Fruit fly (Drosophila melanogaster) whole organism, embryonic: Measurements from ENCODE around the gene CG43059.

ENCODE experiments used
- Asciz ChIP-seq: fragments of 200-800 bp; sonication (Bioruptor generic); optimal IDR thresholded peaks from 2 replicates; lab custom pipeline; 2017; ENCODE audit warnings: missing biosample characterization, mild to moderate bottlenecking, missing genetic modification characterization, missing genetic modification reagents
- Bgb ChIP-seq: fragments of 200-800 bp; sonication (Bioruptor generic); IDR thresholded peaks from 2 replicates; pipeline ENCODE4 v1.3.6; 2022; ENCODE audit warnings: missing biosample characterization, missing genetic modification characterization; ENCODE audit not compliant: partially characterized antibody
- Bteb2 ChIP-seq: fragments of 200-800 bp; sonication (Bioruptor generic); optimal IDR thresholded peaks from 2 replicates; lab custom pipeline; 2016; ENCODE audit warnings: missing biosample characterization, missing genetic modification characterization
- CG11504 ChIP-seq: fragments of 200-800 bp; sonication (Bioruptor generic); optimal IDR thresholded peaks from 3 replicates; lab custom pipeline; 2019; ENCODE audit warnings: missing biosample characterization, mild to moderate bottlenecking, missing genetic modification characterization, moderate library complexity
- CG13424 ChIP-seq: fragments of 200-800 bp; sonication (Bioruptor generic); optimal IDR thresholded peaks from 2 replicates; lab custom pipeline; 2019; ENCODE audit warnings: missing biosample characterization, mild to moderate bottlenecking, missing genetic modification characterization, moderate library complexity
- CG13775 ChIP-seq: fragments of 200-800 bp; sonication (Bioruptor generic); optimal IDR thresholded peaks from 3 replicates; lab custom pipeline; 2017; ENCODE audit warnings: missing biosample characterization, mild to moderate bottlenecking, missing genetic modification characterization
- CG3163 ChIP-seq: fragments of 200-800 bp; sonication (Bioruptor generic); optimal IDR thresholded peaks from 3 replicates; lab custom pipeline; 2016; ENCODE audit warnings: missing biosample characterization, missing genetic modification characterization
- CG32532 ChIP-seq: fragments of 200-800 bp; sonication (Bioruptor generic); IDR thresholded peaks from 2 replicates; pipeline ENCODE4 v1.3.6; 2022; ENCODE audit warnings: missing biosample characterization, missing genetic modification characterization
- CG42726 ChIP-seq: fragments of 200-800 bp; sonication (Bioruptor generic); IDR thresholded peaks from 2 replicates; pipeline ENCODE4 v1.3.6; 2022; ENCODE audit warnings: missing biosample characterization, missing genetic modification characterization; ENCODE audit not compliant: partially characterized antibody
- CG4282 ChIP-seq: fragments of 200-800 bp; sonication (Bioruptor generic); optimal IDR thresholded peaks from 2 replicates; lab custom pipeline; 2016; ENCODE audit warnings: missing biosample characterization, missing genetic modification characterization
- CG43689 ChIP-seq: fragments of 200-800 bp; sonication (Bioruptor generic); IDR thresholded peaks from 2 replicates; pipeline ENCODE4 v1.3.6; 2022; ENCODE audit warnings: missing biosample characterization, missing genetic modification characterization
- CG4617 ChIP-seq: fragments of 200-800 bp; sonication (Bioruptor generic); optimal IDR thresholded peaks from 3 replicates; lab custom pipeline; 2016; ENCODE audit warnings: missing biosample characterization, missing genetic modification characterization, borderline replicate concordance
- CG4820 ChIP-seq: fragments of 200-800 bp; sonication (Bioruptor generic); optimal IDR thresholded peaks from 3 replicates; lab custom pipeline; 2016; ENCODE audit warnings: missing biosample characterization, missing genetic modification characterization
- CG6175 ChIP-seq: fragments of 200-800 bp; sonication (Bioruptor generic); IDR thresholded peaks from 3 replicates; pipeline ENCODE4 v1.3.6; 2022; ENCODE audit warnings: missing biosample characterization, missing genetic modification characterization
- CG6683 ChIP-seq: fragments of 200-800 bp; sonication (Bioruptor generic); optimal IDR thresholded peaks from 2 replicates; lab custom pipeline; 2017; ENCODE audit warnings: missing biosample characterization, mild to moderate bottlenecking, missing genetic modification characterization, missing genetic modification reagents
- CG6813 ChIP-seq: fragments of 200-800 bp; sonication (Bioruptor generic); optimal IDR thresholded peaks from 2 replicates; lab custom pipeline; 2017; ENCODE audit warnings: missing biosample characterization, missing genetic modification characterization, mild to moderate bottlenecking, moderate library complexity, missing genetic modification reagents
- CG7357 ChIP-seq: fragments of 200-800 bp; sonication (Bioruptor generic); IDR thresholded peaks from 3 replicates; pipeline ENCODE4 v1.3.6; 2022; ENCODE audit warnings: missing biosample characterization, missing genetic modification characterization
- CG8765 ChIP-seq: fragments of 200-800 bp; sonication (Bioruptor generic); IDR thresholded peaks from 2 replicates; pipeline ENCODE4 v1.3.6; 2022; ENCODE audit warnings: missing biosample characterization, missing genetic modification characterization
- CG9932 ChIP-seq: fragments of 200-800 bp; sonication (Bioruptor generic); IDR thresholded peaks from 2 replicates; pipeline ENCODE4 v1.3.6; 2022; ENCODE audit warnings: missing biosample characterization, missing genetic modification characterization
- D ChIP-seq, 2 experiments: fragments of 200-800 bp in 1 of 2; fragments of >200 bp in 1 of 2; sonication (Bioruptor generic) in 1 of 2; optimal IDR thresholded peaks; 2 replicates in 1 of 2; 3 replicates in 1 of 2; lab custom pipeline; 2017; ENCODE audit warnings: mild to moderate bottlenecking in 1 of 2, missing biosample characterization in 1 of 2, missing genetic modification characterization in 1 of 2, missing genetic modification reagents in 1 of 2
- Drgx ChIP-seq: fragments of 200-800 bp; sonication (Bioruptor generic); IDR thresholded peaks from 2 replicates; pipeline ENCODE4 v1.3.6; 2022; ENCODE audit warnings: missing biosample characterization, missing genetic modification characterization
- ERR ChIP-seq: fragments of 200-800 bp; sonication (Bioruptor generic); optimal IDR thresholded peaks from 2 replicates; lab custom pipeline; 2016; ENCODE audit warnings: missing biosample characterization, missing genetic modification characterization
- Eip74EF ChIP-seq, 2 experiments: fragments of 200-800 bp in 1 of 2; fragments of >200 bp in 1 of 2; sonication (Bioruptor generic) in 1 of 2; optimal IDR thresholded peaks; 2 replicates each; lab custom pipeline; 2017 to 2019; ENCODE audit warnings: missing biosample characterization in 2 of 2, missing genetic modification characterization in 2 of 2, mild to moderate bottlenecking in 1 of 2, moderate library complexity in 1 of 2
- Ets65A ChIP-seq: fragments of 200-800 bp; sonication (Bioruptor generic); peaks from one replicate; lab custom pipeline; 2016; ENCODE audit warnings: missing biosample characterization, missing genetic modification characterization
- Hey ChIP-seq: fragments of 200-800 bp; sonication (Bioruptor generic); optimal IDR thresholded peaks from 3 replicates; lab custom pipeline; 2018; ENCODE audit warnings: missing biosample characterization, mild to moderate bottlenecking, missing genetic modification characterization
- NFAT ChIP-seq: fragments of 200-800 bp; sonication (Bioruptor generic); IDR thresholded peaks from 2 replicates; pipeline ENCODE4 v1.3.6; 2022; ENCODE audit warnings: missing biosample characterization, missing genetic modification characterization
- Poxn ChIP-seq: fragments of 200-800 bp; sonication (Bioruptor generic); IDR thresholded peaks from 2 replicates; pipeline ENCODE4 v1.3.6; 2022; ENCODE audit warnings: missing biosample characterization, missing genetic modification characterization
- Sox100B ChIP-seq: fragments of 200-800 bp; sonication (Bioruptor generic); optimal IDR thresholded peaks from 3 replicates; lab custom pipeline; 2018; ENCODE audit warnings: missing biosample characterization, mild to moderate bottlenecking, missing genetic modification characterization
- Ssrp ChIP-seq: fragments of 200-800 bp; sonication (Bioruptor generic); optimal IDR thresholded peaks from 2 replicates; lab custom pipeline; 2018; ENCODE audit warnings: missing biosample characterization, mild to moderate bottlenecking, missing genetic modification characterization, moderate library complexity
- TFAM ChIP-seq: fragments of 200-800 bp; sonication (Bioruptor generic); optimal IDR thresholded peaks from 2 replicates; lab custom pipeline; 2017; ENCODE audit warnings: missing biosample characterization, missing genetic modification characterization, inconsistent platforms
- Xbp1 ChIP-seq: fragments of 200-800 bp; sonication (Bioruptor generic); optimal IDR thresholded peaks from 3 replicates; lab custom pipeline; 2016; ENCODE audit warnings: missing biosample characterization, mild to moderate bottlenecking, missing genetic modification characterization
- amos ChIP-seq: fragments of 200-800 bp; sonication (Bioruptor generic); IDR thresholded peaks from 2 replicates; pipeline ENCODE4 v1.3.6; 2022; ENCODE audit warnings: missing biosample characterization, missing genetic modification characterization; ENCODE audit not compliant: partially characterized antibody
- bcd ChIP-seq: fragments of 200-800 bp; sonication (Bioruptor generic); optimal IDR thresholded peaks from 2 replicates; lab custom pipeline; 2017; ENCODE audit warnings: missing biosample characterization, mild to moderate bottlenecking, missing genetic modification characterization
- btn ChIP-seq: fragments of 200-800 bp; sonication (Bioruptor generic); optimal IDR thresholded peaks from 2 replicates; lab custom pipeline; 2016; ENCODE audit warnings: missing biosample characterization, missing genetic modification characterization
- chinmo ChIP-seq: fragments of 200-800 bp; sonication (Bioruptor generic); IDR thresholded peaks from 4 replicates; pipeline ENCODE4 v1.3.6; 2022; ENCODE audit warnings: missing biosample characterization, missing genetic modification characterization; ENCODE audit not compliant: partially characterized antibody
- dan ChIP-seq: fragments of 200-800 bp; sonication (Bioruptor generic); IDR thresholded peaks from 2 replicates; pipeline ENCODE4 v1.3.6; 2022; ENCODE audit warnings: missing biosample characterization, missing genetic modification characterization
- eve ChIP-seq, 2 experiments: fragments of >200 bp; optimal IDR thresholded peaks; 2 replicates each; lab custom pipeline; 2017; ENCODE audit warnings: missing biosample characterization in 2 of 2, missing genetic modification characterization in 2 of 2
- fd3F ChIP-seq: fragments of 200-800 bp; sonication (Bioruptor generic); optimal IDR thresholded peaks from 2 replicates; lab custom pipeline; 2018; ENCODE audit warnings: missing biosample characterization, mild to moderate bottlenecking, missing genetic modification characterization, moderate library complexity
- fu2 ChIP-seq: fragments of 200-800 bp; sonication (Bioruptor generic); optimal IDR thresholded peaks from 2 replicates; lab custom pipeline; 2016; ENCODE audit warnings: missing biosample characterization, missing genetic modification characterization
- grn ChIP-seq: fragments of 200-800 bp; sonication (Bioruptor generic); optimal IDR thresholded peaks from 3 replicates; lab custom pipeline; 2017; ENCODE audit warnings: missing biosample characterization, missing genetic modification characterization
- h ChIP-seq: fragments of >200 bp; optimal IDR thresholded peaks from 2 replicates; lab custom pipeline; 2017
- ind ChIP-seq: fragments of 200-800 bp; sonication (Bioruptor generic); optimal IDR thresholded peaks from 3 replicates; lab custom pipeline; 2016; ENCODE audit warnings: missing biosample characterization, missing genetic modification characterization
- insv ChIP-seq, 2 experiments: fragments of 200-800 bp; sonication (Bioruptor generic); optimal IDR thresholded peaks; 3 replicates each; lab custom pipeline; 2016 to 2018; ENCODE audit warnings: missing biosample characterization in 2 of 2, missing genetic modification characterization in 2 of 2
- lbe ChIP-seq: fragments of 200-800 bp; sonication (Bioruptor generic); optimal IDR thresholded peaks from 2 replicates; lab custom pipeline; 2016; ENCODE audit warnings: missing biosample characterization, mild to moderate bottlenecking, missing genetic modification characterization
- nau ChIP-seq: fragments of 200-800 bp; sonication (Bioruptor generic); optimal IDR thresholded peaks from 3 replicates; lab custom pipeline; 2017; ENCODE audit warnings: missing biosample characterization, mild to moderate bottlenecking, missing genetic modification characterization, missing genetic modification reagents
- oc ChIP-seq: fragments of 200-800 bp; sonication (Bioruptor generic); optimal IDR thresholded peaks from 2 replicates; lab custom pipeline; 2018; ENCODE audit warnings: missing biosample characterization, mild to moderate bottlenecking, missing genetic modification characterization, moderate library complexity
- phol ChIP-seq: fragments of 200-800 bp; sonication (Bioruptor generic); optimal IDR thresholded peaks from 3 replicates; lab custom pipeline; 2018; ENCODE audit warnings: missing biosample characterization, mild to moderate bottlenecking, missing genetic modification characterization, moderate library complexity
- pum ChIP-seq: fragments of 200-800 bp; sonication (Bioruptor generic); optimal IDR thresholded peaks from 2 replicates; lab custom pipeline; 2016; ENCODE audit warnings: missing biosample characterization, missing genetic modification characterization
- ttk ChIP-seq: fragments of 200-800 bp; sonication (Bioruptor generic); IDR thresholded peaks from 2 replicates; pipeline ENCODE4 v2.1.2; 2022; ENCODE audit warnings: missing biosample characterization, missing genetic modification characterization
- twi ChIP-seq: fragments of 200-800 bp; optimal IDR thresholded peaks from 2 replicates; lab custom pipeline; 2019; ENCODE audit warnings: missing biosample characterization, mild to moderate bottlenecking, missing genetic modification characterization, moderate library complexity
- zfh1 ChIP-seq: fragments of 200-800 bp; sonication (Bioruptor generic); IDR thresholded peaks from 3 replicates; pipeline ENCODE4 v1.3.6; 2022; ENCODE audit warnings: missing biosample characterization, missing genetic modification characterization

The CG43059 gene

DNA sequence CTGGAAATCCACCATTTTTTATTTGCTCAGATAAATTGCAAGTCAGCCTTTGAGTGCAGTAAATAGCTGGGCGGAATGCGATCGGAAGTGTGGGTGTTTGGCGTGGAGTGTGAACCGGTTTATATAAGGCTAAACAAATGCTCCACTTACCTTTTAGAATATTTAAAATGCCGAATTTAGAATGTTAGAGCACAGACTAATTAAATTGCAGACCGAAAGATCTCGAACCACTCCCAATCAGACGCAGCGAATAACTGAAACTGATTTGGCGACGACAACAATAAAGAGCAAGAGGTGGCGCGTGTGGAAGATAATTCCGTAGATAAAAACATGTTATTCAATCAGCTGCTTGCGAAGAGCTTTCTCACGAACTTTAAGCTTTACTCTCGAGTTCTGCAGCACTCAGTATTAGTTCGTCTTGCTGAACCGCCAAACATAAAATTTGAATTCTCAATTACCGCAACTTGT lies 41.9 kb upstream of the CG43059 start, which contains the start of gene Idh (continued):
- TF ChIP-seq CG3163 (GFP tag; lab: Kevin White, UChicago): peak; percentile 62
- TF ChIP-seq NFAT (GFP tag; lab: Robert Waterston, UW): 0 out of 2 replicates have a peak, but pooled peaks have one; percentile 32
- no peak for TF ChIP-seq CG11504 (tag; lab: Kevin White, UChicago)
- TF ChIP-seq grn (GFP tag; lab: Kevin White, UChicago): peak; percentile 54
- TF ChIP-seq fu2 (GFP tag; lab: Kevin White, UChicago): no peak
- TF ChIP-seq h (lab: Kevin White, UChicago): no peak
- TF ChIP-seq CG42726 (GFP tag; lab: Robert Waterston, UW): peak; percentile 37; the same call in 1 of the 2 replicates
- no peak for TF ChIP-seq CG13775 (GFP tag; lab: Kevin White, UChicago)
- no peak for TF ChIP-seq Asciz (GFP tag; lab: Kevin White, UChicago)
- TF ChIP-seq btn (GFP tag; lab: Kevin White, UChicago): no peak
- TF ChIP-seq phol (tag; lab: Kevin White, UChicago): no peak
- TF ChIP-seq Eip74EF (GFP tag; optimal IDR thresholded peaks at IDR 0.05; lab: Kevin White, UChicago): peak in 1 of 2 experiments; percentile 27
- TF ChIP-seq TFAM (GFP tag; lab: Kevin White, UChicago): no peak
- no peak for TF ChIP-seq dan (GFP tag; lab: Robert Waterston, UW)
- TF ChIP-seq Bteb2 (GFP tag; lab: Kevin White, UChicago): no peak
- no peak for TF ChIP-seq CG4820
- TF ChIP-seq CG6683 (GFP tag; lab: Kevin White, UChicago): peak; percentile 5
- peak; percentile 42 for TF ChIP-seq Hey (tag; lab: Kevin White, UChicago)
- TF ChIP-seq D (optimal IDR thresholded peaks at IDR 0.05; lab: Kevin White, UChicago): no peak
- TF ChIP-seq D (GFP tag; optimal IDR thresholded peaks at IDR 0.05; lab: Kevin White, UChicago): no peak
- TF ChIP-seq lbe: no peak
- no peak for TF ChIP-seq CG6813 (GFP tag; lab: Kevin White, UChicago)
- no peak for TF ChIP-seq bcd (GFP tag; lab: Kevin White, UChicago)
- TF ChIP-seq ind (GFP tag; lab: Kevin White, UChicago): no peak
- peak; percentile 80; the same call in 2 of the 4 replicates for TF ChIP-seq chinmo (GFP tag; lab: Robert Waterston, UW)
- TF ChIP-seq nau (GFP tag; lab: Kevin White, UChicago): no peak
- no peak for TF ChIP-seq ttk (GFP tag; lab: Robert Waterston, UW)
- peak; percentile 59; the same call in 1 of the 2 replicates for TF ChIP-seq amos (GFP tag; lab: Robert Waterston, UW)
- no peak for TF ChIP-seq Drgx (GFP tag; lab: Robert Waterston, UW)
- TF ChIP-seq twi: no peak
- TF ChIP-seq CG43689 (GFP tag; lab: Robert Waterston, UW): no peak
- no peak for TF ChIP-seq Xbp1
- TF ChIP-seq CG4282 (GFP tag; lab: Kevin White, UChicago): no peak
- TF ChIP-seq Bgb: peak; percentile 61
- TF ChIP-seq eve (GFP tag; optimal IDR thresholded peaks at IDR 0.05; lab: Kevin White, UChicago): no peak
- TF ChIP-seq zfh1 (GFP tag; lab: Robert Waterston, UW): no peak
- no peak for TF ChIP-seq CG4617 (GFP tag; lab: Kevin White, UChicago)
- TF ChIP-seq oc: no peak
- TF ChIP-seq ERR: no peak
- no peak for TF ChIP-seq insv (GFP tag; optimal IDR thresholded peaks at IDR 0.05; lab: Kevin White, UChicago)
- no peak for TF ChIP-seq CG13424 (tag; lab: Kevin White, UChicago)
- TF ChIP-seq CG8765 (GFP tag; lab: Robert Waterston, UW): no peak
- no peak for TF ChIP-seq Poxn (GFP tag; lab: Robert Waterston, UW)
- TF ChIP-seq Sox100B (GFP tag; lab: Kevin White, UChicago): no peak
- TF ChIP-seq CG9932: peak; percentile 34
- TF ChIP-seq CG6175 (GFP tag; lab: Robert Waterston, UW): no peak
- no peak for TF ChIP-seq CG32532 (GFP tag; lab: Robert Waterston, UW)
- TF ChIP-seq CG7357 (GFP tag; lab: Robert Waterston, UW): no peak
- TF ChIP-seq pum (GFP tag; lab: Kevin White, UChicago): no peak
- no peak for TF ChIP-seq fd3F (GFP tag; lab: Kevin White, UChicago)
- TF ChIP-seq Ssrp (tag; lab: Kevin White, UChicago): no peak
- no peak for TF ChIP-seq Ets65A (GFP tag; lab: Kevin White, UChicago)
